Fruit fly (Drosophila melanogaster) whole organism, embryonic: ENCODE data around the gene CG16957.

ENCODE experiments used
- ATbp ChIP-seq: fragments of 200-800 bp; sonication (Bioruptor generic); optimal IDR thresholded peaks from 2 replicates; lab custom pipeline; 2017; ENCODE audit warnings: missing biosample characterization, mild to moderate bottlenecking, missing genetic modification characterization, missing genetic modification reagents
- Atf-2 ChIP-seq: fragments of 200-800 bp; sonication (Bioruptor generic); optimal IDR thresholded peaks from 2 replicates; lab custom pipeline; 2016; ENCODE audit warnings: missing biosample characterization, missing genetic modification characterization
- CG10321 ChIP-seq: fragments of 200-800 bp; sonication (Bioruptor generic); IDR thresholded peaks from 2 replicates; pipeline ENCODE4 v1.3.6; 2022; ENCODE audit warnings: missing biosample characterization, missing genetic modification characterization
- CG10654 ChIP-seq: fragments of 200-800 bp; sonication (Bioruptor generic); optimal IDR thresholded peaks from 2 replicates; lab custom pipeline; 2016; ENCODE audit warnings: missing biosample characterization, missing genetic modification characterization
- CG13123 ChIP-seq: fragments of 200-800 bp; sonication (Bioruptor generic); optimal IDR thresholded peaks from 2 replicates; lab custom pipeline; 2016; ENCODE audit warnings: missing biosample characterization, missing genetic modification characterization
- CG13424 ChIP-seq: fragments of 200-800 bp; sonication (Bioruptor generic); optimal IDR thresholded peaks from 2 replicates; lab custom pipeline; 2019; ENCODE audit warnings: missing biosample characterization, mild to moderate bottlenecking, missing genetic modification characterization, moderate library complexity
- CG14710 ChIP-seq: fragments of 200-800 bp; sonication (Bioruptor generic); optimal IDR thresholded peaks from 3 replicates; lab custom pipeline; 2019; ENCODE audit warnings: missing biosample characterization, mild to moderate bottlenecking, missing genetic modification characterization, moderate library complexity
- CG15269 ChIP-seq: fragments of 200-800 bp; sonication (Bioruptor generic); optimal IDR thresholded peaks from 2 replicates; lab custom pipeline; 2018; ENCODE audit warnings: missing biosample characterization, mild to moderate bottlenecking, missing genetic modification characterization, moderate library complexity
- CG18262 ChIP-seq: fragments of 200-800 bp; optimal IDR thresholded peaks from 3 replicates; lab custom pipeline; 2019; ENCODE audit warnings: missing biosample characterization, mild to moderate bottlenecking, missing genetic modification characterization, moderate library complexity
- CG3163 ChIP-seq: fragments of 200-800 bp; sonication (Bioruptor generic); optimal IDR thresholded peaks from 3 replicates; lab custom pipeline; 2016; ENCODE audit warnings: missing biosample characterization, missing genetic modification characterization
- CG34224 ChIP-seq: fragments of 200-800 bp; sonication (Bioruptor generic); IDR thresholded peaks from 3 replicates; pipeline ENCODE4 v1.3.6; 2022; ENCODE audit warnings: missing biosample characterization, missing genetic modification characterization; ENCODE audit not compliant: partially characterized antibody
- CG4404 ChIP-seq: fragments of 200-800 bp; sonication (Bioruptor generic); IDR thresholded peaks from 2 replicates; pipeline ENCODE4 v1.3.6; 2022; ENCODE audit warnings: missing biosample characterization, missing genetic modification characterization
- CG5245 ChIP-seq: fragments of 200-800 bp; sonication (Bioruptor generic); optimal IDR thresholded peaks from 3 replicates; lab custom pipeline; 2016; ENCODE audit warnings: missing biosample characterization, missing genetic modification characterization
- CG7372 ChIP-seq: fragments of 200-800 bp; sonication (Bioruptor generic); IDR thresholded peaks from 2 replicates; pipeline ENCODE4 v1.3.6; 2022; ENCODE audit warnings: missing biosample characterization, missing genetic modification characterization
- CG7786 ChIP-seq: fragments of 200-800 bp; sonication (Bioruptor generic); optimal IDR thresholded peaks from 2 replicates; lab custom pipeline; 2016; ENCODE audit warnings: missing biosample characterization, missing genetic modification characterization
- CG9437 ChIP-seq: fragments of 200-800 bp; sonication (Bioruptor generic); optimal IDR thresholded peaks from 2 replicates; lab custom pipeline; 2018; ENCODE audit warnings: missing biosample characterization, mild to moderate bottlenecking, missing genetic modification characterization
- CG9876 ChIP-seq: fragments of 200-800 bp; sonication (Bioruptor generic); optimal IDR thresholded peaks from 2 replicates; lab custom pipeline; 2016; ENCODE audit warnings: missing biosample characterization, missing genetic modification characterization
- Dfd ChIP-seq, 2 experiments: fragments of >200 bp; optimal IDR thresholded peaks; 2 replicates each; lab custom pipeline; 2017; ENCODE audit warnings: missing biosample characterization in 2 of 2, missing genetic modification characterization in 2 of 2
- Dll ChIP-seq: fragments of 200-800 bp; sonication (Bioruptor generic); IDR thresholded peaks from 4 replicates; pipeline ENCODE4 v1.3.6; 2022; ENCODE audit warnings: missing biosample characterization, missing genetic modification characterization; ENCODE audit not compliant: partially characterized antibody
- Hey ChIP-seq: fragments of 200-800 bp; sonication (Bioruptor generic); optimal IDR thresholded peaks from 3 replicates; lab custom pipeline; 2018; ENCODE audit warnings: missing biosample characterization, mild to moderate bottlenecking, missing genetic modification characterization
- Hr51 ChIP-seq, 2 experiments: fragments of 200-800 bp; sonication (Bioruptor generic); optimal IDR thresholded peaks; 2 replicates in 1 of 2; 3 replicates in 1 of 2; lab custom pipeline; 2016 to 2018; ENCODE audit warnings: missing biosample characterization in 2 of 2, missing genetic modification characterization in 2 of 2, mild to moderate bottlenecking in 1 of 2, moderate library complexity in 1 of 2
- Lpt ChIP-seq: fragments of >200 bp; optimal IDR thresholded peaks from 2 replicates; lab custom pipeline; 2018; ENCODE audit warnings: missing biosample characterization, missing genetic modification characterization
- Mrtf ChIP-seq: fragments of 200-800 bp; sonication (Bioruptor generic); IDR thresholded peaks from 3 replicates; pipeline ENCODE4 v1.3.6; 2022; ENCODE audit warnings: missing biosample characterization, missing genetic modification characterization
- Optix ChIP-seq: fragments of 200-800 bp; sonication (Bioruptor generic); IDR thresholded peaks from 3 replicates; pipeline ENCODE4 v1.3.6; 2022; ENCODE audit warnings: missing biosample characterization, missing genetic modification characterization
- Trl ChIP-seq, 3 experiments: fragments of >200 bp in 2 of 3; fragments of 200-800 bp in 1 of 3; sonication (Bioruptor generic) in 1 of 3; optimal IDR thresholded peaks; 2 replicates in 1 of 3; 3 replicates in 2 of 3; lab custom pipeline; 2016 to 2017; ENCODE audit warnings: missing biosample characterization in 1 of 3, missing genetic modification characterization in 1 of 3
- amos ChIP-seq: fragments of 200-800 bp; sonication (Bioruptor generic); IDR thresholded peaks from 2 replicates; pipeline ENCODE4 v1.3.6; 2022; ENCODE audit warnings: missing biosample characterization, missing genetic modification characterization; ENCODE audit not compliant: partially characterized antibody
- aop ChIP-seq: fragments of 200-800 bp; sonication (Bioruptor generic); IDR thresholded peaks from 2 replicates; pipeline ENCODE4 v1.3.6; 2022; ENCODE audit warnings: missing biosample characterization, missing genetic modification characterization
- ash1 ChIP-seq: fragments of 200-800 bp; sonication (Bioruptor generic); optimal IDR thresholded peaks from 2 replicates; lab custom pipeline; 2018; ENCODE audit warnings: missing biosample characterization, mild to moderate bottlenecking, missing genetic modification characterization
- bcd ChIP-seq: fragments of 200-800 bp; sonication (Bioruptor generic); optimal IDR thresholded peaks from 2 replicates; lab custom pipeline; 2017; ENCODE audit warnings: missing biosample characterization, mild to moderate bottlenecking, missing genetic modification characterization
- bowl ChIP-seq: fragments of 200-800 bp; sonication (Bioruptor generic); IDR thresholded peaks from 2 replicates; pipeline ENCODE4 v1.3.6; 2022; ENCODE audit warnings: missing biosample characterization, missing genetic modification characterization
- chm ChIP-seq: fragments of 200-800 bp; sonication (Bioruptor generic); IDR thresholded peaks from 2 replicates; pipeline ENCODE4 v1.3.6; 2022; ENCODE audit warnings: missing biosample characterization, missing genetic modification characterization
- crp ChIP-seq, 2 experiments: fragments of 200-800 bp; sonication (Bioruptor generic); optimal IDR thresholded peaks; 2 replicates in 1 of 2; 3 replicates in 1 of 2; lab custom pipeline; 2017; ENCODE audit warnings: missing biosample characterization in 2 of 2, missing genetic modification characterization in 2 of 2, mild to moderate bottlenecking in 1 of 2, moderate library complexity in 1 of 2
- danr ChIP-seq: fragments of 200-800 bp; sonication (Bioruptor generic); IDR thresholded peaks from 2 replicates; pipeline ENCODE4 v1.3.6; 2022; ENCODE audit warnings: missing biosample characterization, missing genetic modification characterization
- dati ChIP-seq: fragments of 200-800 bp; sonication (Bioruptor generic); IDR thresholded peaks from 2 replicates; pipeline ENCODE4 v1.3.6; 2022; ENCODE audit warnings: missing biosample characterization, missing genetic modification characterization
- dysf ChIP-seq: fragments of 200-800 bp; sonication (Bioruptor generic); IDR thresholded peaks from 3 replicates; pipeline ENCODE4 v1.3.6; 2022; ENCODE audit warnings: missing biosample characterization, missing genetic modification characterization
- fu2 ChIP-seq: fragments of 200-800 bp; sonication (Bioruptor generic); optimal IDR thresholded peaks from 2 replicates; lab custom pipeline; 2016; ENCODE audit warnings: missing biosample characterization, missing genetic modification characterization
- gem ChIP-seq: fragments of 200-800 bp; sonication (Bioruptor generic); optimal IDR thresholded peaks from 2 replicates; lab custom pipeline; 2019; ENCODE audit warnings: missing biosample characterization, mild to moderate bottlenecking, missing genetic modification characterization, moderate library complexity
- her ChIP-seq: fragments of 200-800 bp; sonication (Bioruptor generic); optimal IDR thresholded peaks from 2 replicates; lab custom pipeline; 2016; ENCODE audit warnings: missing biosample characterization, missing genetic modification characterization
- jing ChIP-seq: fragments of 200-800 bp; sonication (Bioruptor generic); optimal IDR thresholded peaks from 2 replicates; lab custom pipeline; 2018; ENCODE audit warnings: missing biosample characterization, mild to moderate bottlenecking, missing genetic modification characterization
- kni ChIP-seq: fragments of 200-800 bp; sonication (Bioruptor generic); optimal IDR thresholded peaks from 3 replicates; lab custom pipeline; 2017; ENCODE audit warnings: mild to moderate bottlenecking, missing biosample characterization, missing genetic modification reagents, missing genetic modification characterization
- nerfin-1 ChIP-seq: fragments of 200-800 bp; sonication (Bioruptor generic); optimal IDR thresholded peaks from 3 replicates; lab custom pipeline; 2019; ENCODE audit warnings: missing biosample characterization, mild to moderate bottlenecking, missing genetic modification characterization, moderate library complexity
- org-1 ChIP-seq: fragments of 200-800 bp; sonication (Bioruptor generic); optimal IDR thresholded peaks from 2 replicates; lab custom pipeline; 2017; ENCODE audit warnings: missing biosample characterization, missing genetic modification characterization
- pnt ChIP-seq: fragments of 200-800 bp; sonication (Bioruptor generic); optimal IDR thresholded peaks from 3 replicates; lab custom pipeline; 2016; ENCODE audit warnings: missing biosample characterization, missing genetic modification characterization
- pzg ChIP-seq: fragments of 200-800 bp; sonication (Bioruptor generic); optimal IDR thresholded peaks from 3 replicates; lab custom pipeline; 2018; ENCODE audit warnings: missing biosample characterization, mild to moderate bottlenecking, missing genetic modification characterization, moderate library complexity
- sens-2 ChIP-seq: fragments of 200-800 bp; sonication (Bioruptor generic); IDR thresholded peaks from 2 replicates; pipeline ENCODE4 v1.3.6; 2022; ENCODE audit warnings: missing biosample characterization, missing genetic modification characterization
- sisA ChIP-seq: fragments of 200-800 bp; sonication (Bioruptor generic); IDR thresholded peaks from 2 replicates; pipeline ENCODE4 v1.3.6; 2022; ENCODE audit warnings: missing biosample characterization, missing genetic modification characterization
- slou ChIP-seq: fragments of 200-800 bp; sonication (Bioruptor generic); optimal IDR thresholded peaks from 3 replicates; lab custom pipeline; 2016; ENCODE audit warnings: missing biosample characterization, missing genetic modification characterization
- tgo ChIP-seq: fragments of 200-800 bp; sonication (Bioruptor generic); IDR thresholded peaks from 3 replicates; pipeline ENCODE4 v1.3.6; 2022; ENCODE audit warnings: missing biosample characterization, missing genetic modification characterization
- tna ChIP-seq: fragments of 200-800 bp; sonication (Bioruptor generic); IDR thresholded peaks from 2 replicates; pipeline ENCODE4 v1.3.6; 2022; ENCODE audit warnings: missing biosample characterization, missing genetic modification characterization; ENCODE audit not compliant: partially characterized antibody
- wor ChIP-seq: fragments of 200-800 bp; sonication (Bioruptor generic); IDR thresholded peaks from 2 replicates; pipeline ENCODE4 v1.3.6; 2022; ENCODE audit warnings: missing biosample characterization, missing genetic modification characterization

CG16957 gene

DNA sequence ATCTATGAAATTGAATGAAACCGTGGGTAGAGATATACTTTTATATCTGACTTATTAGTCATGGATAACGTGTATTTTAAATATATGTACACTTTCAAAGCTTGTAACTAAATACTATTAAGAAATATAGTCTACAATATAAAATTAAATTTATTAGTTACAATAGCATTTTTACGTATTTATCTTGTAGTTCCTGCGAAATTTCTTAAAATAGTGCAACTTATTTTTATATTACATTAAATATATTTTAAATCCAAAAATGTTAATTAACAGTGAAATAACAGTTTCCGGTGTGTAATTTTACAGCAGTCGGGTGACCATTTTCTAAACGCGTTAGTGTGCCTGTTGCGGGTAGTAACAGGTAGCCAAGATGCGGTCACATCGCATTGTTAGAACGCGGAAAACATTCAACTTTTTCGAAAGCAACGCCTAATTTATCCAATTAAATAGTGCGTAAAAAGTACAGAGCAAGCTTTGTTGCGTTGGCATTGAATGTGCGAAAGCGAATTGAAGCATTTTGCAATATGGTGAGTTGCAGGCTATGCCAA is 2.7 kb upstream of the CG16957 start, which contains the start of the genes CG10859 and CG7110 (continued):
- TF ChIP-seq tna (no peak), CG18262 (tag; lab: Kevin White, UChicago) (peak; percentile 32), CG4404 (GFP tag; lab: Robert Waterston, UW) (no peak), nerfin-1 (peak; percentile 51), CG10654 (peak; percentile 18), sens-2 (GFP tag; lab: Robert Waterston, UW) (peak; percentile 33; the same call in 1 of the 2 replicates), Lpt (GFP tag; lab: Kevin White, UChicago) (no peak), bcd (peak; percentile 63), CG15269 (tag; lab: Kevin White, UChicago) (peak; percentile 33), pnt (GFP tag; lab: Kevin White, UChicago) (no peak), crp (GFP tag; optimal IDR thresholded peaks at IDR 0.05; lab: Kevin White, UChicago) (no peak), dysf (GFP tag; lab: Robert Waterston, UW) (no peak), slou (GFP tag; lab: Kevin White, UChicago) (no peak), Dll (GFP tag; lab: Robert Waterston, UW) (no peak), CG5245 (GFP tag; lab: Kevin White, UChicago) (no peak), CG10321 (GFP tag; lab: Robert Waterston, UW) (no peak), wor (GFP tag; lab: Robert Waterston, UW) (no peak), Optix (no peak), Dfd (GFP tag; optimal IDR thresholded peaks at IDR 0.05; lab: Kevin White, UChicago) (no peak), CG7786 (GFP tag; lab: Kevin White, UChicago) (no peak), her (GFP tag; lab: Kevin White, UChicago) (no peak), CG14710 (tag; lab: Kevin White, UChicago) (peak; percentile 65), fu2 (GFP tag; lab: Kevin White, UChicago) (no peak), tgo (GFP tag; lab: Robert Waterston, UW) (no peak), sisA (GFP tag; lab: Robert Waterston, UW) (no peak), jing (GFP tag; lab: Kevin White, UChicago) (no peak), org-1 (no peak), CG3163 (no peak), CG7372 (GFP tag; lab: Robert Waterston, UW) (no peak), CG9876 (GFP tag; lab: Kevin White, UChicago) (no peak), ash1 (GFP tag; lab: Kevin White, UChicago) (peak; percentile 46), Hey (no peak), Mrtf (GFP tag; lab: Robert Waterston, UW) (no peak), chm (peak; percentile 65; the same call in 1 of the 2 replicates), aop (GFP tag; lab: Robert Waterston, UW) (0 out of 2 replicates have a peak, but pooled peaks have one; percentile 9), CG9437 (GFP tag; lab: Kevin White, UChicago) (no peak), ATbp (GFP tag; lab: Kevin White, UChicago) (no peak), Trl (optimal IDR thresholded peaks at IDR 0.05; lab: Kevin White, UChicago) (no peak), Trl (GFP tag; optimal IDR thresholded peaks at IDR 0.05; lab: Kevin White, UChicago) (no peak), CG34224 (GFP tag; lab: Robert Waterston, UW) (no peak), CG13123 (GFP tag; lab: Kevin White, UChicago) (no peak), dati (GFP tag; lab: Robert Waterston, UW) (no peak), CG13424 (tag; lab: Kevin White, UChicago) (peak; percentile 28), amos (GFP tag; lab: Robert Waterston, UW) (peak; percentile 30; the same call in 1 of the 2 replicates), Hr51 (GFP tag; optimal IDR thresholded peaks at IDR 0.05; lab: Kevin White, UChicago) (peak in 1 of 2 experiments; percentile 46), pzg (peak; percentile 85), Atf-2 (GFP tag; lab: Kevin White, UChicago) (no peak), gem (tag; lab: Kevin White, UChicago) (peak; percentile 25), bowl (GFP tag; lab: Robert Waterston, UW) (no peak), kni (GFP tag; lab: Kevin White, UChicago) (no peak), danr (GFP tag; lab: Robert Waterston, UW) (no peak)
